Fruit fly (Drosophila melanogaster) whole organism, wandering third instar larva: ENCODE data around the gene CG14074.

Experiments used
- Abd-B ChIP-seq: fragments of >200 bp; optimal IDR thresholded peaks from 2 replicates; lab custom pipeline; 2017; ENCODE audit warnings: missing biosample characterization, missing genetic modification characterization
- Dif ChIP-seq: fragments of 200-275, 200-300 bp; sonication (Bioruptor generic); optimal IDR thresholded peaks from 2 replicates; lab custom pipeline; 2018; ENCODE audit warnings: missing biosample characterization, missing genetic modification characterization; ENCODE audit not compliant: partially characterized antibody
- Hr78 ChIP-seq: fragments of >200 bp; optimal IDR thresholded peaks from 2 replicates; lab custom pipeline; 2017; ENCODE audit warnings: missing biosample characterization, missing genetic modification characterization
- Hr83 ChIP-seq: fragments of 200-300 bp; sonication (Bioruptor generic); optimal IDR thresholded peaks from 2 replicates; lab custom pipeline; 2016; ENCODE audit warnings: missing biosample characterization, mild to moderate bottlenecking, missing genetic modification characterization, moderate library complexity; ENCODE audit not compliant: poor library complexity, severe bottlenecking
- Myc ChIP-seq: fragments of >200 bp; optimal IDR thresholded peaks from 2 replicates; lab custom pipeline; 2017
- N ChIP-seq: fragments of >200 bp; optimal IDR thresholded peaks from 2 replicates; lab custom pipeline; 2018; ENCODE audit warnings: missing biosample characterization, missing external identifiers, missing genetic modification characterization
- Sp1 ChIP-seq: fragments of 200-800 bp; sonication (Bioruptor generic); optimal IDR thresholded peaks from 3 replicates; lab custom pipeline; 2019; ENCODE audit warnings: missing biosample characterization, mild to moderate bottlenecking, missing genetic modification characterization, moderate library complexity
- br ChIP-seq: fragments of 200-800 bp; sonication (Bioruptor generic); optimal IDR thresholded peaks from 2 replicates; lab custom pipeline; 2016; ENCODE audit warnings: missing biosample characterization, missing genetic modification characterization
- dl ChIP-seq, 2 experiments: fragments of 175-275, 200-275 bp in 1 of 2; fragments of 200-275 bp in 1 of 2; sonication (Bioruptor generic); optimal IDR thresholded peaks; lab custom pipeline; 2018; ENCODE audit warnings: mild to moderate bottlenecking in 2 of 2, missing biosample characterization in 2 of 2, missing genetic modification characterization in 2 of 2, moderate library complexity in 2 of 2; ENCODE audit not compliant: partially characterized antibody in 2 of 2, insufficient read depth in 1 of 2
- foxo ChIP-seq, 2 experiments: fragments of 200-800 bp; sonication (Bioruptor generic); optimal IDR thresholded peaks; 2 replicates in 1 of 2; 3 replicates in 1 of 2; lab custom pipeline; 2016 to 2017; ENCODE audit warnings: missing biosample characterization in 2 of 2, missing genetic modification characterization in 2 of 2
- jim ChIP-seq: fragments of 175-275, 200-325 bp; sonication (Bioruptor generic); optimal IDR thresholded peaks from 2 replicates; lab custom pipeline; 2016; ENCODE audit warnings: missing biosample characterization, mild to moderate bottlenecking, missing genetic modification characterization
- lola ChIP-seq: fragments of >200 bp; optimal IDR thresholded peaks from 2 replicates; lab custom pipeline; 2017; ENCODE audit warnings: missing biosample characterization, missing genetic modification characterization
- pan ChIP-seq: fragments of >200 bp; optimal IDR thresholded peaks from 2 replicates; lab custom pipeline; 2017
- psq ChIP-seq: fragments of 200-800 bp; sonication (Bioruptor generic); optimal IDR thresholded peaks from 3 replicates; lab custom pipeline; 2017; ENCODE audit warnings: missing biosample characterization, mild to moderate bottlenecking, missing genetic modification characterization, moderate library complexity

DNA sequence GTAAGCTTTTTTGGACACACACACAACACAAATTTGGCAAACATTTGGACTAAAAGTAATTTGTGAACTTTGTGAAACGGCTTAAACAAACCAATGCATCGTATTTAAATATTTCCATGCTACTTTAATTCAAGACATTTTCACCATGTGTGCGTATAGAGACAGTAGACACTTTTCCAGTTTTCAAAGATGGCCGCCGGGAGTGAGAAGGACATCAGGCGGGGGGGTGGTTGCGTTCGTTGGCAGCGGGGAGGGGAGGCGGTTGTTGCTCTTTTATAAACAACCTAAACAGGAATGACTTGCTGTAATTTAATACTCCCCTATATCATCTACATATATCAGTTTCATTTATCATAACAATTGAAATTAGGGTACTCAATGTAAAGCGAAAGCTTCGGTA lies 12.6 kb upstream of the CG14074 start:
- TF ChIP-seq lola (GFP tag; lab: Kevin White, UChicago) (no peak), Abd-B (GFP tag; lab: Kevin White, UChicago) (no peak), pan (no peak), Hr78 (GFP tag; lab: Kevin White, UChicago) (no peak), Dif (no peak), Hr83 (GFP tag; lab: Kevin White, UChicago) (no peak), Sp1 (GFP tag; lab: Kevin White, UChicago) (no peak), Myc (no peak), dl (GFP tag; optimal IDR thresholded peaks at IDR 0.05; lab: Kevin White, UChicago; ENCODE audit: insufficient read depth in 1 of 2, partially characterized antibody in 2 of 2) (no peak), br (GFP tag; lab: Kevin White, UChicago) (no peak), foxo (GFP tag; optimal IDR thresholded peaks at IDR 0.05; lab: Kevin White, UChicago) (no peak), jim (GFP tag; lab: Kevin White, UChicago) (no peak), psq (GFP tag; lab: Kevin White, UChicago) (no peak), N (GFP tag; lab: Kevin White, UChicago) (no peak)
